Worm (Caenorhabditis elegans): ENCODE results near the gene copb-1.

copb-1 gene

ce11 chrII:3076915-3077314, 1.7 kb upstream of the copb-1 start, which contains the start of gene Y25C1A.8 (continued):
- TF ChIP-seq mcd-1 (GFP tag; IDR thresholded peaks at IDR 0.05) (peak; percentile 92), lin-40 (tag; optimal IDR thresholded peaks at IDR 0.05) (peak; percentile 94), ztf-22 (GFP tag; optimal IDR thresholded peaks at IDR 0.05) (no peak), sdz-38 (tag; optimal IDR thresholded peaks at IDR 0.05) (no peak), T26A5.8 (tag; optimal IDR thresholded peaks at IDR 0.05) (no peak), C06A6.2 (GFP tag; conservative IDR thresholded peaks at IDR 0.05) (peak; percentile 60; the same call in 1 of the 2 replicates), die-1 (tag; optimal IDR thresholded peaks at IDR 0.05) (no peak), aptf-3 (GFP tag; IDR thresholded peaks at IDR 0.05) (no peak), D2030.7 (GFP tag; IDR thresholded peaks at IDR 0.05) (peak; percentile 75; the same call in 1 of the 2 replicates), ztf-26 (tag; optimal IDR thresholded peaks at IDR 0.05) (peak; percentile 83), Y56A3A.18 (GFP tag; IDR thresholded peaks at IDR 0.05) (no peak; the same call in 1 of the 2 replicates), egrh-3 (GFP tag; IDR thresholded peaks at IDR 0.05) (no peak), bed-1 (GFP tag; IDR thresholded peaks at IDR 0.05) (no peak), hlh-26 (GFP tag; conservative IDR thresholded peaks at IDR 0.05) (no peak), ceh-91 (GFP tag; IDR thresholded peaks at IDR 0.05) (peak; percentile 63; the same call in 1 of the 2 replicates), nhr-90 (tag; optimal IDR thresholded peaks at IDR 0.05) (no peak), madf-3 (GFP tag; IDR thresholded peaks at IDR 0.05) (no peak), F55B11.4 (tag; optimal IDR thresholded peaks at IDR 0.05; ENCODE audit: borderline replicate concordance, insufficient read depth) (no peak), bed-2 (GFP tag; IDR thresholded peaks at IDR 0.05) (no peak), chd-7 (tag; optimal IDR thresholded peaks at IDR 0.05) (no peak), B0019.2 (GFP tag; conservative IDR thresholded peaks at IDR 0.05) (no peak), rcor-1 (GFP tag; IDR thresholded peaks at IDR 0.05) (no peak; the same call in 1 of the 2 replicates), F57A8.1 (GFP tag; optimal IDR thresholded peaks at IDR 0.05) (no peak), somi-1 (GFP tag; optimal IDR thresholded peaks at IDR 0.05) (no peak), mel-28 (tag; optimal IDR thresholded peaks at IDR 0.05; ENCODE audit: borderline replicate concordance) (peak; percentile 58), B0261.1 (tag; optimal IDR thresholded peaks at IDR 0.05) (peak; percentile 36), lsl-1 (GFP tag; optimal IDR thresholded peaks at IDR 0.05) (peak; percentile 97), zfh-2 (GFP tag; conservative IDR thresholded peaks at IDR 0.05) (peak; percentile 86), dpl-1 (GFP tag; optimal IDR thresholded peaks at IDR 0.05) (peak; percentile 37), dox-1 (GFP tag; IDR thresholded peaks at IDR 0.05) (no peak; the same call in 1 of the 2 replicates), let-526 (GFP tag; IDR thresholded peaks at IDR 0.05) (no peak), tbp1 (GFP tag; optimal IDR thresholded peaks at IDR 0.05) (peak; percentile 71), Y67H2A.10 (GFP tag; conservative IDR thresholded peaks at IDR 0.05) (no peak), lir-1 (GFP tag; conservative IDR thresholded peaks at IDR 0.05) (no peak; the same call in 1 of the 2 replicates), egl-18 (GFP tag; IDR thresholded peaks at IDR 0.05) (no peak), ztf-6 (GFP tag; IDR thresholded peaks at IDR 0.05) (no peak)

- TF ChIP-seq chd-7 (tag; optimal IDR thresholded peaks at IDR 0.05), result no peak
- TF ChIP-seq aptf-3 (GFP tag; IDR thresholded peaks at IDR 0.05), result no peak
- TF ChIP-seq zfh-2 (GFP tag; conservative IDR thresholded peaks at IDR 0.05), result peak; percentile 67
These were observed 8.5 kb downstream of the copb-1 start for ce11 chrII:3087134-3087533.

DNA sequence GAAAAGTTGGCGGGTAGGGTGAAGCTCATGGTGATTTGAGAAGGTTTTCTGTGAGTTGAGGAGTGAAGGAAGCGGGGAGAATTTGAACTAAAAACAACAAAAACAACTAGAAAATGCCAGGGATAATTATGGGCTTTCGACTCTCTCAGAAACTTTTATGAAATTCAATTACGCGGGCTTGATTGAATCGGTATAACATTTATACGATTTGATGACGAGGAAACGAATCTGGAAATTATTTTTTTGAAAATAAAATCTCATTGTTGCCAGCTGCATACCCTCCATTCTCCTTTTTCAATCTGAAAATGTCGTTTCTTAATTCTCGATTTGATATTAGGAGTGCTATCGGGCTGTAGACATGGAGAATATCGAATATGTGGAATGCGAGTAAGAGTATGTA, 12.7 kb downstream of the copb-1 start, which contains the start of gene srg-21:
TSS of gene srg-21 (minus strand) at position 101 of the 400 bp plus-strand sequence.
- no peak for TF ChIP-seq rcor-1 (GFP tag; IDR thresholded peaks at IDR 0.05)
- no peak for TF ChIP-seq F52B5.7 (tag; optimal IDR thresholded peaks at IDR 0.05)
- no peak for TF ChIP-seq lin-40 (tag; optimal IDR thresholded peaks at IDR 0.05)
- no peak for TF ChIP-seq lir-1 (GFP tag; conservative IDR thresholded peaks at IDR 0.05)
- no peak for TF ChIP-seq ceh-58 (GFP tag; IDR thresholded peaks at IDR 0.05)
- no peak for TF ChIP-seq hmg-1.2 (GFP tag; IDR thresholded peaks at IDR 0.05)
- TF ChIP-seq mes-4 (tag; optimal IDR thresholded peaks at IDR 0.05), result no peak
- TF ChIP-seq let-526 (GFP tag; IDR thresholded peaks at IDR 0.05), result no peak
- TF ChIP-seq bed-2 (GFP tag; IDR thresholded peaks at IDR 0.05), result no peak
- no peak for TF ChIP-seq D2030.7 (GFP tag; IDR thresholded peaks at IDR 0.05)
- no peak for TF ChIP-seq egrh-3 (GFP tag; IDR thresholded peaks at IDR 0.05)
- no peak for TF ChIP-seq rec-8 (tag; optimal IDR thresholded peaks at IDR 0.05)
- TF ChIP-seq ceh-79 (tag; optimal IDR thresholded peaks at IDR 0.05), result no peak
- no peak for TF ChIP-seq cebp-2 (GFP tag; IDR thresholded peaks at IDR 0.05)
- no peak for TF ChIP-seq Y95B8A.8 (GFP tag; IDR thresholded peaks at IDR 0.05)
- TF ChIP-seq sptf-2 (GFP tag; optimal IDR thresholded peaks at IDR 0.05), result no peak
- no peak for TF ChIP-seq B0019.2 (GFP tag; conservative IDR thresholded peaks at IDR 0.05)
- no peak for TF ChIP-seq ztf-22 (GFP tag; optimal IDR thresholded peaks at IDR 0.05)

Measured in whole organism, young adult.